Fruit fly (Drosophila melanogaster) whole organism, embryonic: ENCODE data around the gene CG10347.
A peak's percentile ranks its signal among the peaks of the same experiment; 100 is the strongest.

ENCODE experiments used
- Atf3 ChIP-seq: fragments of 200-800 bp; sonication (Bioruptor generic); optimal IDR thresholded peaks from 3 replicates; lab custom pipeline; 2016; ENCODE audit warnings: missing biosample characterization, missing genetic modification characterization
- CG10209 ChIP-seq: fragments of 200-800 bp; sonication (Bioruptor generic); optimal IDR thresholded peaks from 3 replicates; lab custom pipeline; 2017; ENCODE audit warnings: missing biosample characterization, mild to moderate bottlenecking, missing genetic modification characterization, missing genetic modification reagents
- CG10321 ChIP-seq: fragments of 200-800 bp; sonication (Bioruptor generic); IDR thresholded peaks from 2 replicates; pipeline ENCODE4 v1.3.6; 2022; ENCODE audit warnings: missing biosample characterization, missing genetic modification characterization
- CG10462 ChIP-seq: fragments of 200-800 bp; sonication (Bioruptor generic); optimal IDR thresholded peaks from 2 replicates; lab custom pipeline; 2016; ENCODE audit warnings: missing biosample characterization, missing genetic modification characterization
- CG11398 ChIP-seq: fragments of 200-800 bp; sonication (Bioruptor generic); optimal IDR thresholded peaks from 2 replicates; lab custom pipeline; 2016; ENCODE audit warnings: missing biosample characterization, missing genetic modification characterization
- CG12391 ChIP-seq: fragments of 200-800 bp; sonication (Bioruptor generic); optimal IDR thresholded peaks from 3 replicates; lab custom pipeline; 2018; ENCODE audit warnings: missing biosample characterization, mild to moderate bottlenecking, missing genetic modification characterization, moderate library complexity
- CG15269 ChIP-seq: fragments of 200-800 bp; sonication (Bioruptor generic); optimal IDR thresholded peaks from 2 replicates; lab custom pipeline; 2018; ENCODE audit warnings: missing biosample characterization, mild to moderate bottlenecking, missing genetic modification characterization, moderate library complexity
- CG1602 ChIP-seq: fragments of 200-800 bp; sonication (Bioruptor generic); optimal IDR thresholded peaks from 3 replicates; lab custom pipeline; 2016; ENCODE audit warnings: missing biosample characterization, missing genetic modification characterization
- CG17328 ChIP-seq: fragments of 200-800 bp; sonication (Bioruptor generic); IDR thresholded peaks from 2 replicates; pipeline ENCODE4 v1.3.6; 2022; ENCODE audit warnings: missing biosample characterization, missing genetic modification characterization
- CG17612 ChIP-seq: fragments of 200-800 bp; sonication (Bioruptor generic); IDR thresholded peaks from 2 replicates; pipeline ENCODE4 v1.3.6; 2022; ENCODE audit warnings: missing biosample characterization, missing genetic modification characterization
- CG1792 ChIP-seq: fragments of 200-800 bp; sonication (Bioruptor generic); optimal IDR thresholded peaks from 2 replicates; lab custom pipeline; 2016; ENCODE audit warnings: missing biosample characterization, missing genetic modification characterization
- CG2678 ChIP-seq: fragments of 200-800 bp; sonication (Bioruptor generic); optimal IDR thresholded peaks from 3 replicates; lab custom pipeline; 2019; ENCODE audit warnings: missing biosample characterization, mild to moderate bottlenecking, missing genetic modification characterization, moderate library complexity
- CG3281 ChIP-seq: fragments of 200-800 bp; sonication (Bioruptor generic); optimal IDR thresholded peaks from 3 replicates; lab custom pipeline; 2017; ENCODE audit warnings: missing biosample characterization, mild to moderate bottlenecking, missing genetic modification characterization
- CG3407 ChIP-seq: fragments of 200-800 bp; sonication (Bioruptor generic); optimal IDR thresholded peaks from 2 replicates; lab custom pipeline; 2018; ENCODE audit warnings: missing biosample characterization, mild to moderate bottlenecking, missing genetic modification characterization
- CG4282 ChIP-seq: fragments of 200-800 bp; sonication (Bioruptor generic); optimal IDR thresholded peaks from 2 replicates; lab custom pipeline; 2016; ENCODE audit warnings: missing biosample characterization, missing genetic modification characterization
- CG4328 ChIP-seq: fragments of 200-800 bp; sonication (Bioruptor generic); optimal IDR thresholded peaks from 3 replicates; lab custom pipeline; 2017; ENCODE audit warnings: missing biosample characterization, missing genetic modification reagents, missing genetic modification characterization
- CG43689 ChIP-seq: fragments of 200-800 bp; sonication (Bioruptor generic); IDR thresholded peaks from 2 replicates; pipeline ENCODE4 v1.3.6; 2022; ENCODE audit warnings: missing biosample characterization, missing genetic modification characterization
- CG4404 ChIP-seq: fragments of 200-800 bp; sonication (Bioruptor generic); IDR thresholded peaks from 2 replicates; pipeline ENCODE4 v1.3.6; 2022; ENCODE audit warnings: missing biosample characterization, missing genetic modification characterization
- CG6791 ChIP-seq: fragments of 200-800 bp; sonication (Bioruptor generic); IDR thresholded peaks from 3 replicates; pipeline ENCODE4 v1.3.6; 2022; ENCODE audit warnings: missing biosample characterization, missing genetic modification characterization; ENCODE audit not compliant: partially characterized antibody
- CG8290 ChIP-seq, 3 experiments: fragments of 200-800 bp; sonication (Bioruptor generic); optimal IDR thresholded peaks; 2 replicates each; lab custom pipeline; 2016 to 2019; ENCODE audit warnings: missing biosample characterization in 3 of 3, missing genetic modification characterization in 3 of 3, mild to moderate bottlenecking in 2 of 3, moderate library complexity in 1 of 3
- CG9215 ChIP-seq: fragments of 200-800 bp; sonication (Bioruptor generic); IDR thresholded peaks from 2 replicates; pipeline ENCODE4 v1.3.6; 2022; ENCODE audit warnings: missing biosample characterization, missing genetic modification characterization
- CG9797 ChIP-seq: fragments of 200-800 bp; sonication (Bioruptor generic); optimal IDR thresholded peaks from 3 replicates; lab custom pipeline; 2018; ENCODE audit warnings: missing biosample characterization, mild to moderate bottlenecking, missing genetic modification characterization
- CTCF ChIP-seq: fragments of 200-800 bp; sonication (Bioruptor generic); optimal IDR thresholded peaks from 2 replicates; lab custom pipeline; 2017; ENCODE audit warnings: missing biosample characterization, mild to moderate bottlenecking, missing genetic modification characterization, moderate library complexity
- Deaf1 ChIP-seq: fragments of 200-800 bp; optimal IDR thresholded peaks from 3 replicates; lab custom pipeline; 2019; ENCODE audit warnings: missing biosample characterization, mild to moderate bottlenecking, missing genetic modification characterization, moderate library complexity
- Dek ChIP-seq: fragments of 200-800 bp; sonication (Bioruptor generic); optimal IDR thresholded peaks from 3 replicates; lab custom pipeline; 2019; ENCODE audit warnings: missing biosample characterization, mild to moderate bottlenecking, missing genetic modification characterization, moderate library complexity
- Hr3 ChIP-seq: fragments of 200-800 bp; sonication (Bioruptor generic); optimal IDR thresholded peaks from 3 replicates; lab custom pipeline; 2016; ENCODE audit warnings: missing biosample characterization, missing genetic modification characterization
- Hr51 ChIP-seq, 2 experiments: fragments of 200-800 bp; sonication (Bioruptor generic); optimal IDR thresholded peaks; 2 replicates in 1 of 2; 3 replicates in 1 of 2; lab custom pipeline; 2016 to 2018; ENCODE audit warnings: missing biosample characterization in 2 of 2, missing genetic modification characterization in 2 of 2, mild to moderate bottlenecking in 1 of 2, moderate library complexity in 1 of 2
- Mad ChIP-seq: fragments of 200-800 bp; sonication (Bioruptor generic); optimal IDR thresholded peaks from 2 replicates; lab custom pipeline; 2016; ENCODE audit warnings: missing biosample characterization, missing genetic modification characterization
- Mrtf ChIP-seq: fragments of 200-800 bp; sonication (Bioruptor generic); IDR thresholded peaks from 3 replicates; pipeline ENCODE4 v1.3.6; 2022; ENCODE audit warnings: missing biosample characterization, missing genetic modification characterization
- NC2α ChIP-seq: fragments of 200-800 bp; sonication (Bioruptor generic); optimal IDR thresholded peaks from 2 replicates; lab custom pipeline; 2016; ENCODE audit warnings: missing biosample characterization, missing genetic modification characterization
- NC2β ChIP-seq: fragments of 200-800 bp; sonication (Bioruptor generic); optimal IDR thresholded peaks from 2 replicates; lab custom pipeline; 2016; ENCODE audit warnings: missing biosample characterization, missing genetic modification characterization
- Oaz ChIP-seq: fragments of 200-800 bp; sonication (Bioruptor generic); IDR thresholded peaks from 2 replicates; pipeline ENCODE4 v1.3.6; 2022; ENCODE audit warnings: missing biosample characterization, missing genetic modification characterization
- Spps ChIP-seq: fragments of 200-800 bp; sonication (Bioruptor generic); optimal IDR thresholded peaks from 2 replicates; lab custom pipeline; 2018; ENCODE audit warnings: missing biosample characterization, mild to moderate bottlenecking, missing genetic modification characterization
- al ChIP-seq: fragments of 200-800 bp; sonication (Bioruptor generic); IDR thresholded peaks from 2 replicates; pipeline ENCODE4 v1.3.6; 2022; ENCODE audit warnings: missing biosample characterization, missing genetic modification characterization
- amos ChIP-seq: fragments of 200-800 bp; sonication (Bioruptor generic); IDR thresholded peaks from 2 replicates; pipeline ENCODE4 v1.3.6; 2022; ENCODE audit warnings: missing biosample characterization, missing genetic modification characterization; ENCODE audit not compliant: partially characterized antibody
- ash1 ChIP-seq: fragments of 200-800 bp; sonication (Bioruptor generic); optimal IDR thresholded peaks from 2 replicates; lab custom pipeline; 2018; ENCODE audit warnings: missing biosample characterization, mild to moderate bottlenecking, missing genetic modification characterization
- ato ChIP-seq: fragments of 200-800 bp; sonication (Bioruptor generic); IDR thresholded peaks from 2 replicates; pipeline ENCODE4 v1.3.6; 2022; ENCODE audit warnings: missing biosample characterization, missing genetic modification characterization; ENCODE audit not compliant: partially characterized antibody
- cato ChIP-seq: fragments of 200-800 bp; sonication (Bioruptor generic); optimal IDR thresholded peaks from 2 replicates; lab custom pipeline; 2016; ENCODE audit warnings: missing biosample characterization, missing genetic modification characterization, borderline replicate concordance
- cwo ChIP-seq: fragments of 200-800 bp; sonication (Bioruptor generic); optimal IDR thresholded peaks from 3 replicates; lab custom pipeline; 2017; ENCODE audit warnings: missing biosample characterization, missing genetic modification characterization, mild to moderate bottlenecking, moderate library complexity, missing genetic modification reagents
- ems ChIP-seq: fragments of 200-800 bp; sonication (Bioruptor generic); optimal IDR thresholded peaks from 3 replicates; lab custom pipeline; 2016; ENCODE audit warnings: missing biosample characterization, missing genetic modification characterization
- gro ChIP-seq: fragments of 200-800 bp; sonication (Bioruptor generic); optimal IDR thresholded peaks from 2 replicates; lab custom pipeline; 2016; ENCODE audit warnings: missing biosample characterization, missing genetic modification characterization
- lov ChIP-seq, 2 experiments: fragments of 200-800 bp in 1 of 2; fragments of >200 bp in 1 of 2; sonication (Bioruptor generic) in 1 of 2; IDR thresholded peaks in 1 of 2; optimal IDR thresholded peaks in 1 of 2; 2 replicates in 1 of 2; 3 replicates in 1 of 2; pipeline versions ENCODE4 v1.3.6 to Lab custom; 2017 to 2022; ENCODE audit warnings: missing biosample characterization in 1 of 2, missing genetic modification characterization in 1 of 2
- psq ChIP-seq: fragments of 200-800 bp; sonication (Bioruptor generic); optimal IDR thresholded peaks from 2 replicates; lab custom pipeline; 2017; ENCODE audit warnings: missing biosample characterization, missing genetic modification characterization
- ranshi ChIP-seq: fragments of 200-800 bp; sonication (Bioruptor generic); IDR thresholded peaks from 2 replicates; pipeline ENCODE4 v1.3.6; 2022; ENCODE audit warnings: missing biosample characterization, missing genetic modification characterization
- ro ChIP-seq: fragments of 200-800 bp; sonication (Bioruptor generic); IDR thresholded peaks from 2 replicates; pipeline ENCODE4 v1.3.6; 2022; ENCODE audit warnings: missing biosample characterization, missing genetic modification characterization
- schlank ChIP-seq: fragments of 200-800 bp; sonication (Bioruptor generic); optimal IDR thresholded peaks from 2 replicates; lab custom pipeline; 2018; ENCODE audit warnings: missing biosample characterization, mild to moderate bottlenecking, missing genetic modification characterization
- scrt ChIP-seq: fragments of 200-800 bp; sonication (Bioruptor generic); optimal IDR thresholded peaks from 2 replicates; lab custom pipeline; 2018; ENCODE audit warnings: missing biosample characterization, mild to moderate bottlenecking, missing genetic modification characterization, moderate library complexity
- shn ChIP-seq: fragments of 200-800 bp; sonication (Bioruptor generic); optimal IDR thresholded peaks from 3 replicates; lab custom pipeline; 2016; ENCODE audit warnings: missing biosample characterization, missing genetic modification characterization
- ttk ChIP-seq: fragments of 200-800 bp; sonication (Bioruptor generic); IDR thresholded peaks from 2 replicates; pipeline ENCODE4 v2.1.2; 2022; ENCODE audit warnings: missing biosample characterization, missing genetic modification characterization

The CG10347 gene

DNA sequence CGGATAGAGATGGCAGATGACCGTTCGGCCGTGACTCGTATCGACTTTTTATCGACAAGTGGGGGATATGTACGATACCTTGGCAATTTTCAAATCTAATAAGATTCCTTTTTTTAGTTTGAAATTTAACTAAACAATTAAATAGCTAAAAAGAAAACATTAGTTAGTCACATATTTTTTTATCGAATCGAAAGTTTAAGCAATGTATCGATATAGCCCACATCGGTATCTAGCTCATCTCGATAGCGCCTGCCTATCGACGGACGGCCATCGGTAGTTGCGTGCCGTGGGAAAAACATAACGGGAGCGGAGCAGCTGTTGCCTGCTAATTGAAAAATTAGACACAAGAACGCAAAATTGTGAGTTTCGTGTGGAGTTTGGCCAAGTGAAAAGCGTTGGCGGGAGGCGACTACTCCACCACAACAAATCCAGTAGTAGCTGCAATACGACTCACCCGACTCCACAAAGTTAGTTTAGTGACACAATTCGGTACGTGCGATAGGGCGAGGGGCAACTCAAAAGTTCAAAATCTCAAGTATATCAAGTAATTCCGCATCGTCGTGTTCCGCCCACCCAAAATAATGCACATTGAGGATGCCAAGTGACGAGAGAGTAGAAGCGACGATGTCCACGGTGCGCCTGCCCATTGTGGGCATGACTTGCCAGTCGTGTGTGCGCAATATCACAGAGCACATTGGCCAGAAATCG lies at the start of gene CG10347, which contains the start of gene ATP7 (continued):
- no peak for TF ChIP-seq CG8290 (GFP tag; optimal IDR thresholded peaks at IDR 0.05; lab: Kevin White, UChicago)
- peak in 1 of 2 experiments; percentile 35 for TF ChIP-seq CG8290 (tag; optimal IDR thresholded peaks at IDR 0.05; lab: Kevin White, UChicago)
- no peak for TF ChIP-seq CG17612 (GFP tag; lab: Robert Waterston, UW)
- peak; percentile 13 for TF ChIP-seq Atf3 (GFP tag; lab: Kevin White, UChicago)
- no peak for TF ChIP-seq CG10321 (GFP tag; lab: Robert Waterston, UW)
- no peak for TF ChIP-seq CG10209 (GFP tag; lab: Kevin White, UChicago)
- no peak for TF ChIP-seq CG4282 (GFP tag; lab: Kevin White, UChicago)
- TF ChIP-seq lov (optimal IDR thresholded peaks at IDR 0.05; lab: Kevin White, UChicago) = no peak
- no peak for TF ChIP-seq lov (GFP tag; IDR thresholded peaks at IDR 0.05; lab: Robert Waterston, UW)
- no peak for TF ChIP-seq CG3407 (GFP tag; lab: Kevin White, UChicago)
- no peak for TF ChIP-seq ttk (GFP tag; lab: Robert Waterston, UW)
- TF ChIP-seq CG9215 (GFP tag; lab: Robert Waterston, UW) = no peak
- TF ChIP-seq ash1 (GFP tag; lab: Kevin White, UChicago) = no peak
- peak; percentile 18 for TF ChIP-seq shn (GFP tag; lab: Kevin White, UChicago)
- TF ChIP-seq CG4328 (GFP tag; lab: Kevin White, UChicago) = peak; percentile 17
- TF ChIP-seq amos = peak; percentile 86
- peak; percentile 10 for TF ChIP-seq Mad (GFP tag; lab: Kevin White, UChicago)
- peak; percentile 43 for TF ChIP-seq CG2678 (tag; lab: Kevin White, UChicago)
- no peak for TF ChIP-seq Dek (tag; lab: Kevin White, UChicago)
- peak; percentile 59 for TF ChIP-seq CG12391 (tag; lab: Kevin White, UChicago)
- peak; percentile 40 for TF ChIP-seq ems (GFP tag; lab: Kevin White, UChicago)
- peak; percentile 22 for TF ChIP-seq CG15269 (tag; lab: Kevin White, UChicago)
- no peak for TF ChIP-seq CG43689
- peak; percentile 23 for TF ChIP-seq CG9797 (GFP tag; lab: Kevin White, UChicago)
- no peak for TF ChIP-seq cwo (GFP tag; lab: Kevin White, UChicago)
- TF ChIP-seq CG17328 (GFP tag; lab: Robert Waterston, UW) = no peak
- no peak for TF ChIP-seq Oaz (GFP tag; lab: Robert Waterston, UW)
- no peak for TF ChIP-seq al (GFP tag; lab: Robert Waterston, UW)
- TF ChIP-seq Spps (tag; lab: Kevin White, UChicago) = no peak
- TF ChIP-seq cato (GFP tag; lab: Kevin White, UChicago) = no peak
- peak; percentile 10 for TF ChIP-seq CG1602
- TF ChIP-seq CG6791 (GFP tag; lab: Robert Waterston, UW) = peak; percentile 86
- no peak for TF ChIP-seq Mrtf
- peak; percentile 17 for TF ChIP-seq Hr3 (GFP tag; lab: Kevin White, UChicago)
- peak; percentile 0 for TF ChIP-seq gro
- no peak for TF ChIP-seq schlank
- peak; percentile 43 for TF ChIP-seq CG10462 (GFP tag; lab: Kevin White, UChicago)
- no peak for TF ChIP-seq scrt (GFP tag; lab: Kevin White, UChicago)
- TF ChIP-seq ato (GFP tag; lab: Robert Waterston, UW) = no peak; the same call in 1 of the 2 replicates
- peak; percentile 17 to 21 for TF ChIP-seq Hr51 (GFP tag; optimal IDR thresholded peaks at IDR 0.05; lab: Kevin White, UChicago)
- TF ChIP-seq NC2β (GFP tag; lab: Kevin White, UChicago) = peak; percentile 51
- TF ChIP-seq CG11398 (GFP tag; lab: Kevin White, UChicago) = no peak
- TF ChIP-seq CG4404 = no peak
- no peak for TF ChIP-seq CG3281
- no peak for TF ChIP-seq ro (GFP tag; lab: Robert Waterston, UW)
- TF ChIP-seq psq (GFP tag; lab: Kevin White, UChicago) = no peak
- no peak for TF ChIP-seq NC2α
- TF ChIP-seq Deaf1 (tag; lab: Kevin White, UChicago) = peak; percentile 7
- TF ChIP-seq CG1792 = peak; percentile 11
- no peak for TF ChIP-seq ranshi (GFP tag; lab: Robert Waterston, UW)
- TF ChIP-seq CTCF = no peak
